Fruit fly (Drosophila melanogaster) whole organism, prepupa: ENCODE results near the gene nan.

Experiments used
- CG11762 ChIP-seq: fragments of 200-800 bp; sonication (Bioruptor generic); optimal IDR thresholded peaks from 3 replicates; lab custom pipeline; 2016; ENCODE audit warnings: missing biosample characterization, missing genetic modification characterization; ENCODE audit not compliant: insufficient read depth
- CG6163 ChIP-seq: fragments of 200-800 bp; sonication (Bioruptor generic); IDR thresholded peaks from 3 replicates; pipeline ENCODE4 v1.3.6; 2022; ENCODE audit warnings: missing biosample characterization, missing genetic modification characterization
- CG6792 ChIP-seq: fragments of 200-800 bp; sonication (Bioruptor generic); optimal IDR thresholded peaks from 3 replicates; lab custom pipeline; 2016; ENCODE audit warnings: missing biosample characterization, missing genetic modification characterization
- CG6854 ChIP-seq: fragments of 200-800 bp; sonication (Bioruptor generic); optimal IDR thresholded peaks from 2 replicates; lab custom pipeline; 2017; ENCODE audit warnings: missing biosample characterization, mild to moderate bottlenecking, missing genetic modification characterization
- lz ChIP-seq: fragments of 200-800 bp; sonication (Bioruptor generic); optimal IDR thresholded peaks from 3 replicates; lab custom pipeline; 2016; ENCODE audit warnings: missing biosample characterization, missing genetic modification characterization

DNA sequence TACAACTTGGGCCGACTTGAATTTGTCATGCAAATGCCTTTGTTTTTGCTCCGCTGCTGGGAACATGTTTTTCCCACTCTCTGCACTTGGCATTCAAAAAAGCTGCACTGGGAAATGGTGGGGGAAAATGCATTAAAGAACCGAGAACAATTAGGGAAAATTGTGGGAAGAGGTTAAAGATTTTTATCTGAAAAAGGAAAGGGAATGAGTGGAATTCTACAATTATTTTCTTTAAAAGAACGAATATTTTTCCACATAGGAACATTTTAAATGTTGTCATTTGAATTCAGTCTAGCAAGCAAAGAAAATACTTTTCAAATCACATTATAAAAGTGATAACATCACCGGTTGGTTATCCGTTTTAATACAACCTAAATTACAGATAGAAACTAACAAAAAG lies 13.6 kb upstream of the nan start, which contains the start of gene saturn:
- no peak for TF ChIP-seq CG6163 (GFP tag; lab: Robert Waterston, UW)
- no peak for TF ChIP-seq CG6792 (GFP tag; lab: Kevin White, UChicago)
- TF ChIP-seq lz, result no peak
- TF ChIP-seq CG11762 (GFP tag; lab: Kevin White, UChicago), result no peak
- TF ChIP-seq CG6854 (GFP tag; lab: Kevin White, UChicago), result no peak
